Worm (Caenorhabditis elegans): ENCODE results near the gene msp-50.

The msp-50 gene

ce11 chrII:5200987-5201582, 1.5 kb downstream of the msp-50 start (continued):
- peak; percentile 49 for TF ChIP-seq unc-55 (GFP tag; optimal IDR thresholded peaks at IDR 0.05)
- TF ChIP-seq C34F6.9 (tag; optimal IDR thresholded peaks at IDR 0.05) = peak; percentile 72
- no peak for TF ChIP-seq peb-1 (tag; optimal IDR thresholded peaks at IDR 0.05)
- TF ChIP-seq nhr-21 (tag; optimal IDR thresholded peaks at IDR 0.05) = no peak
- TF ChIP-seq ceh-82 (tag; optimal IDR thresholded peaks at IDR 0.05) = no peak
- no peak for TF ChIP-seq nhr-12 (tag; optimal IDR thresholded peaks at IDR 0.05)
- peak; percentile 51 for TF ChIP-seq nhr-6 (tag; optimal IDR thresholded peaks at IDR 0.05)
- peak; percentile 29 for TF ChIP-seq blmp-1 (tag; optimal IDR thresholded peaks at IDR 0.05; ENCODE audit: insufficient read depth)
- no peak for TF ChIP-seq nhr-11 (tag; optimal IDR thresholded peaks at IDR 0.05)
- no peak for TF ChIP-seq aly-2 (tag; optimal IDR thresholded peaks at IDR 0.05)
- TF ChIP-seq sem-4 (tag; optimal IDR thresholded peaks at IDR 0.05) = no peak
- TF ChIP-seq fos-1 (tag; optimal IDR thresholded peaks at IDR 0.05) = peak; percentile 3
- peak; percentile 55 for TF ChIP-seq nhr-129 (tag; optimal IDR thresholded peaks at IDR 0.05)
- no peak for TF ChIP-seq mab-5 (tag; optimal IDR thresholded peaks at IDR 0.05)
- TF ChIP-seq nhr-237 (tag; optimal IDR thresholded peaks at IDR 0.05) = no peak

DNA sequence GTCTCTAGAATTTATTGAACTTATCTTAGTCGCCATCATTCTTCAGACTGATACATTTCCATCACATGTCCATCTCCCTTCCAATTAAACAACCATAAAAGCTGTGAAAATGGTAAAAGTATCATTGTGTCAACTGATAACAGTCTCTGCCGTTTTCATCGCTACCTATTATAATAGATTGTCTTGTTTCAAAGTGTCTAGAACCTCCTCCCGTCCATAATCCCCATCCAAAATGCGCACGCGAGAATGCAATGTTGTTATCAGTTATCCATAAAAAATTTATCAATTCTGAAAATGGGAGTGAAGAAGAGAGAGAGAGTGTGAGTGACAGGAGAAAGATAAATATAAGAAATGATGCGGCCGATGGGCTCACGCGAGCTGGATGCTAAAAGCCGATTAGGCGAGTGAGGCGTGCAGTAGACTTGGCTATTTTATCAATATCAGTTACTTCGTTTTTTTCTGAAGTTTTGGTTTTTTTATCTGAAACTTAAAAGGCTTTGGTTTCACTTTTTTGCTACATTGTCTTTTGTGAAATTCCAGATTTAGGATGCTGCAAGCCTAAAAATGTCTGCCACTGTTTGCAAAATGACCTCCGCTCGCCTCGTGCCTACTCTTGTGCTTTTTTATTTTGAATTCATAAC, 2.4 kb downstream of the msp-50 start:
- peak; percentile 59 for TF ChIP-seq F13H6.1 (tag; optimal IDR thresholded peaks at IDR 0.05)
- no peak for TF ChIP-seq lin-13 (GFP tag; optimal IDR thresholded peaks at IDR 0.05)
- peak; percentile 19 for TF ChIP-seq snpc-4 (tag; optimal IDR thresholded peaks at IDR 0.05)
- TF ChIP-seq nhr-23 (tag; optimal IDR thresholded peaks at IDR 0.05) = no peak
- TF ChIP-seq peb-1 (tag; optimal IDR thresholded peaks at IDR 0.05) = no peak
- TF ChIP-seq R02D3.7 (tag; optimal IDR thresholded peaks at IDR 0.05) = no peak
- TF ChIP-seq nhr-25 (tag; optimal IDR thresholded peaks at IDR 0.05) = no peak
- no peak for TF ChIP-seq lin-39 (tag; optimal IDR thresholded peaks at IDR 0.05)
- peak; percentile 81 for TF ChIP-seq fos-1 (tag; optimal IDR thresholded peaks at IDR 0.05)
- TF ChIP-seq elt-3 (tag; optimal IDR thresholded peaks at IDR 0.05) = no peak
- no peak for TF ChIP-seq sem-4 (tag; optimal IDR thresholded peaks at IDR 0.05)
- no peak for TF ChIP-seq dmd-4 (tag; optimal IDR thresholded peaks at IDR 0.05)
- no peak for TF ChIP-seq lin-11 (tag; optimal IDR thresholded peaks at IDR 0.05)
- TF ChIP-seq lsy-2 (tag; optimal IDR thresholded peaks at IDR 0.05) = peak in 1 of 2 experiments; percentile 6
- TF ChIP-seq alr-1 (tag; optimal IDR thresholded peaks at IDR 0.05) = no peak
- TF ChIP-seq nhr-129 (tag; optimal IDR thresholded peaks at IDR 0.05) = peak; percentile 15
- TF ChIP-seq sma-3 (GFP tag; optimal IDR thresholded peaks at IDR 0.05) = peak; percentile 47
- TF ChIP-seq nhr-10 (tag; optimal IDR thresholded peaks at IDR 0.05) = no peak
- TF ChIP-seq nhr-11 (tag; optimal IDR thresholded peaks at IDR 0.05) = no peak
- peak; percentile 17 for TF ChIP-seq skn-1 (tag; optimal IDR thresholded peaks at IDR 0.05)
- TF ChIP-seq sma-9 (GFP tag; optimal IDR thresholded peaks at IDR 0.05) = peak; percentile 32
- TF ChIP-seq sma-9 (tag; optimal IDR thresholded peaks at IDR 0.05) = no peak
- peak; percentile 58 for TF ChIP-seq gmeb-1 (tag; optimal IDR thresholded peaks at IDR 0.05)
- no peak for TF ChIP-seq mab-5 (tag; optimal IDR thresholded peaks at IDR 0.05)
- TF ChIP-seq ztf-1 (GFP tag; conservative IDR thresholded peaks at IDR 0.05) = no peak
- no peak for TF ChIP-seq ZK546.5 (tag; optimal IDR thresholded peaks at IDR 0.05)
- TF ChIP-seq mdl-1 (tag; optimal IDR thresholded peaks at IDR 0.05) = peak in 1 of 2 experiments; percentile 38
- TF ChIP-seq Y55F3AM.14 (GFP tag; optimal IDR thresholded peaks at IDR 0.05) = no peak

DNA sequence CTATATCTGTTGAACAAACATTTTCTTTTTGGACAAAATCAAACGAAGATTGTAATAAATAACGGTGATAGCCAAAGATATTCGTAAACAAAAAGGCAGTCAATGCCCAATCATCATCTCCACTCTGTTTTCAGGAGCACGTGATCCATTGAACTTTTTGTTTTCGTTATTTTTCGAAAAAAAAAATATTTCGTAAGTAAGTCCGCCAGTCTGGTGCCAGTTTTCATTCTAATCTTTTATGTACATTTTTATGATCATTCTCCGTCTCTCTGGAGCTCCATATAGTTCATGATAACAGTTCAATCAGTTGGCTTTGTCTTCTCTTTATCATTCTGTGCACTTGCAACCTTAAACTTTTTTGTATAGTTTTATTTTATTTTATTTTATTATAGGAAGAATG, 3.3 kb downstream of the msp-50 start, which contains the start of gene ampd-1:
Gene ampd-1 (plus strand): TSS at position 393 of the 400 bp plus-strand sequence.
- TF ChIP-seq blmp-1 (tag; optimal IDR thresholded peaks at IDR 0.05; ENCODE audit: insufficient read depth) (no peak), dmd-4 (tag; optimal IDR thresholded peaks at IDR 0.05) (no peak), F13H6.1 (tag; optimal IDR thresholded peaks at IDR 0.05) (peak; percentile 27), nhr-237 (tag; optimal IDR thresholded peaks at IDR 0.05) (no peak), fos-1 (tag; optimal IDR thresholded peaks at IDR 0.05) (peak; percentile 60), nhr-129 (tag; optimal IDR thresholded peaks at IDR 0.05) (peak; percentile 47), gmeb-1 (tag; optimal IDR thresholded peaks at IDR 0.05) (peak; percentile 24), sma-3 (GFP tag; optimal IDR thresholded peaks at IDR 0.05) (peak; percentile 16), C34F6.9 (tag; optimal IDR thresholded peaks at IDR 0.05) (peak; percentile 38), skn-1 (tag; optimal IDR thresholded peaks at IDR 0.05) (peak; percentile 6), nhr-77 (tag; optimal IDR thresholded peaks at IDR 0.05) (no peak), ztf-4 (tag; optimal IDR thresholded peaks at IDR 0.05) (no peak), sma-9 (GFP tag; optimal IDR thresholded peaks at IDR 0.05) (peak; percentile 30), sma-9 (tag; optimal IDR thresholded peaks at IDR 0.05) (no peak)
